Worm (Caenorhabditis elegans): ENCODE data around the gene pdf-2.

- TF ChIP-seq mdl-1 (tag; optimal IDR thresholded peaks at IDR 0.05) (no peak), ztf-11 (tag; optimal IDR thresholded peaks at IDR 0.05) (no peak), fkh-10 (GFP tag; optimal IDR thresholded peaks at IDR 0.05) (no peak), tbx-2 (tag; optimal IDR thresholded peaks at IDR 0.05) (no peak), aly-2 (tag; optimal IDR thresholded peaks at IDR 0.05) (no peak), ceh-9 (tag; optimal IDR thresholded peaks at IDR 0.05) (no peak)
These were observed 27.6 kb downstream of the pdf-2 start for ce11 chrX:2190740-2191139.
